Worm (Caenorhabditis elegans): ENCODE data around the gene unc-64.

Gene unc-64

DNA sequence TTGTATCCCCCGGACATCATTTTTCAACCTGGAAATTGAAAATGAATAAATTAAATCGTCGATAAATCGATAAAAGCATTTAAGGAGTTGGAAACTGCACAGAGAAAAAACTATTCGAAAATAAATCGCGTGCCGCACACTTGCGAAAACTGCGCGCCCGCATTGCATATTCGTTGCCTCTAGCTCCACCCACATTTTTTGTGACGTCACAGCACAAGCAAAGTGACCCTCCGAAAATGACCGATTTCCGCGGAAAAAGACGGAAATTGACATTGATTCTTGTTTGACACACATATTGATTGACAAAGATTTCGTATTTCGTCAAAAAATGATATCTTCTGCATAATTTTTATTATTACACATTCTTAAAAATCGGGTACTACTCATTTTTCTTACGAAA lies 8.2 kb upstream of the unc-64 start, which contains the start of gene cpf-2 (continued):
- peak; percentile 55 for TF ChIP-seq lin-39 (tag; optimal IDR thresholded peaks at IDR 0.05)
- TF ChIP-seq mdl-1 (tag; optimal IDR thresholded peaks at IDR 0.05): peak in 1 of 2 experiments; percentile 58
- TF ChIP-seq skn-1 (tag; optimal IDR thresholded peaks at IDR 0.05): peak; percentile 80
- TF ChIP-seq ceh-8 (GFP tag; optimal IDR thresholded peaks at IDR 0.05): no peak

DNA sequence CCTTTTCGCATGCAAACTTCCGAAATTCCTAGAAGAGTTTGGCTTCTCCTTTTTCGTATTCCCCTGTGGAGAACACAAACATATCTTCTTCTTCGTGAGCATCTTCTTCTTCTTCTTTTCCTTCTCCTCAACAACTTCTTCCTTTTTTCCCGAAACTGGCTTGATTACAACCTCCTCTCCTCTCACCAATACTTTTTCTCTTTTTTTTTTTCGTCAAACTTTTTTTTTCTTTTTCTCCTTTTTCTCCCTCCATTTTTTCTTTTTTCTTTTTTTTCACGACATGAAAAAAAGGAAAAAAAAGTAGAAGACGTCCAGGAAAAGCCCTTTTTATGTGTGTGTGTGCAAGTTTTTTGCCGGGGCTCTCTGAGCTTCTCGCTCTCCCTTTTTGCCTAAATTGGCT lies 6.2 kb upstream of the unc-64 start:
- no peak for TF ChIP-seq zip-4 (GFP tag; optimal IDR thresholded peaks at IDR 0.05)
- peak; percentile 1 for TF ChIP-seq irx-1 (tag; optimal IDR thresholded peaks at IDR 0.05)
- TF ChIP-seq fkh-8 (tag; optimal IDR thresholded peaks at IDR 0.05): peak; percentile 19
- peak in 2 of 3 experiments; percentile 5 to 41 for TF ChIP-seq ceh-82 (tag; optimal IDR thresholded peaks at IDR 0.05)
- no peak for TF ChIP-seq nhr-28 (tag; optimal IDR thresholded peaks at IDR 0.05)
- peak; percentile 50 for TF ChIP-seq mep-1 (tag; optimal IDR thresholded peaks at IDR 0.05)
- TF ChIP-seq nhr-47 (tag; optimal IDR thresholded peaks at IDR 0.05): peak; percentile 42
- TF ChIP-seq mab-9 (GFP tag; IDR thresholded peaks at IDR 0.05): 0 out of 2 replicates have a peak, but pooled peaks have one; percentile 20
- no peak for TF ChIP-seq lin-35 (GFP tag; optimal IDR thresholded peaks at IDR 0.05)
- TF ChIP-seq skn-1 (tag; optimal IDR thresholded peaks at IDR 0.05): no peak
- TF ChIP-seq mdl-1 (tag; optimal IDR thresholded peaks at IDR 0.05): no peak
- TF ChIP-seq blmp-1 (tag; optimal IDR thresholded peaks at IDR 0.05): no peak
- peak; percentile 43 for TF ChIP-seq fkh-10 (GFP tag; optimal IDR thresholded peaks at IDR 0.05)
- TF ChIP-seq lin-14 (GFP tag; optimal IDR thresholded peaks at IDR 0.05): peak; percentile 87
- TF ChIP-seq ceh-8 (GFP tag; optimal IDR thresholded peaks at IDR 0.05): no peak
- peak; percentile 24 to 48 for TF ChIP-seq lsy-2 (tag; optimal IDR thresholded peaks at IDR 0.05)
- no peak for TF ChIP-seq sox-4 (tag; optimal IDR thresholded peaks at IDR 0.05)
- no peak for TF ChIP-seq egl-13 (tag; optimal IDR thresholded peaks at IDR 0.05)
- TF ChIP-seq sptf-1 (tag; optimal IDR thresholded peaks at IDR 0.05): no peak
- TF ChIP-seq unc-86 (tag; optimal IDR thresholded peaks at IDR 0.05): no peak
- no peak for TF ChIP-seq nhr-90 (tag; optimal IDR thresholded peaks at IDR 0.05; ENCODE audit: poor library complexity)
- peak; percentile 47 for TF ChIP-seq nhr-71 (tag; optimal IDR thresholded peaks at IDR 0.05)
- TF ChIP-seq nhr-11 (tag; optimal IDR thresholded peaks at IDR 0.05): no peak
- no peak for TF ChIP-seq lin-13 (GFP tag; optimal IDR thresholded peaks at IDR 0.05)
- TF ChIP-seq nhr-12 (tag; optimal IDR thresholded peaks at IDR 0.05): no peak

DNA sequence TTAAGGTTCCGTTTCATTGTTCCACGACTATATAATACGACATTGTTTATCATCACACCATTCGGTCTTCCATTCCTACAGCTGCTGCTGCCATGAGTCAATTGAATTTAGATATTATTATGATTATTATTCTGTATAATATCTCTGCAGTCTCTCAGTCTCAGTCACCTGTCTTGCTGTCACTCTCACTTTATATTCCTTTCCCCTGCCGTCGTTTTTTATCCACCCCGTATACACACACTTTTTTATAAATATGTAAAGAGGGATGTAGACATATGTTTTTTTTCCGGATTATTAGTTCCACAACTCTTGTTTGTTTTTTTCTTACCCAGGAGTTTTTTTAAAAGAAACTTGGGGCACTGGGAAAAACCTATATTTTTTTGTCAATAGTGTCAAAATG lies 4.8 kb upstream of the unc-64 start:
- TF ChIP-seq blmp-1 (tag; optimal IDR thresholded peaks at IDR 0.05) (peak; percentile 74), ceh-88 (GFP tag; IDR thresholded peaks at IDR 0.05) (no peak), lin-15B (tag; optimal IDR thresholded peaks at IDR 0.05) (no peak), fkh-8 (tag; optimal IDR thresholded peaks at IDR 0.05) (peak; percentile 15), sptf-1 (tag; optimal IDR thresholded peaks at IDR 0.05) (no peak), ceh-8 (GFP tag; optimal IDR thresholded peaks at IDR 0.05) (no peak)

DNA sequence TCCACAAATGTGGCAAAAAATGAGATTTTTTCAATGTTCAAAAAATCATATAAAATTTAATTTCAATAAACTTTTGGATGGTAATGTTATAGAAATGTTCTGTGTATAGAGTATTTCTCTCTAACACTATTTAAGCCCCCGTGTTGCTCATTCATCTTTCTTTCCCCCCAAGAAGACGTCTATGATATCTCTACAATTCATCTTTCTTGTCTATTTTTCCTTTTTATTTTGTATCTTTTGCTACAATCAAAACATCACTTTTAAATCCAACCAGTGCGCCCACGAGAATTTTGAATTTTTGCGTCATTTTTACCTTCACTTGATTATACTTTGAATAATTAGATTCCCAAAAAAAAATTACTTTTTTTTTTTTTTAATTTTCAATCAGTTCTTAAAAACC lies 4.3 kb upstream of the unc-64 start:
- TF ChIP-seq nhr-19 (GFP tag; conservative IDR thresholded peaks at IDR 0.05) (no peak), ceh-88 (GFP tag; IDR thresholded peaks at IDR 0.05) (no peak), swsn-7 (tag; optimal IDR thresholded peaks at IDR 0.05) (no peak), nhr-77 (tag; optimal IDR thresholded peaks at IDR 0.05) (no peak)

DNA sequence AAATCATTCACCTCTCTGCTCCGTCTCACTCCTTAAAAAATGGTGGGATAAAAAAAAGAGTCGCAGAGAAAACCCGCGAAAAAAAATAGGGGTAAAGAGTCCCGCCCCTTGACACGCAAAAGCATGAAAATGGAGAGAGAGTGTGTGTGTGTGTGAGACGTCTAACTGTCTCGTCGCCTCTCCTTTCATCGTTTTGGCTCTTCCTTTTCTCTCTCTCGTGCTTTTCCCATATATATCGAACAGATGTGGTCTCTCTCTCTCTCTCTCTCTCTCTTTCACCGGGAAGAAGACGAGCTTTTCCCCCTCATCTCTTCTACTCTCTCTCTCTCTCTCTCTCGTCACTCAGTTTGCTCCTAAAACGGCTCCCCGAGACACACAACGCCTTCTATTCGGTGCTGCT lies 1.3 kb upstream of the unc-64 start:
- TF ChIP-seq nhr-77 (tag; optimal IDR thresholded peaks at IDR 0.05) (peak; percentile 20), ceh-63 (GFP tag; optimal IDR thresholded peaks at IDR 0.05) (peak; percentile 53), nhr-90 (tag; optimal IDR thresholded peaks at IDR 0.05; ENCODE audit: poor library complexity) (no peak), elt-3 (tag; optimal IDR thresholded peaks at IDR 0.05) (no peak), nhr-237 (tag; optimal IDR thresholded peaks at IDR 0.05) (no peak), fkh-4 (tag; optimal IDR thresholded peaks at IDR 0.05; ENCODE audit: borderline replicate concordance) (no peak), egl-13 (tag; optimal IDR thresholded peaks at IDR 0.05) (peak; percentile 82), efl-1 (optimal IDR thresholded peaks at IDR 0.05) (peak; percentile 67 to 80), efl-1 (GFP tag; optimal IDR thresholded peaks at IDR 0.05 in 1 of 2) (peak; percentile 17 to 82), pqm-1 (tag; optimal IDR thresholded peaks at IDR 0.05) (no peak), lin-35 (GFP tag; optimal IDR thresholded peaks at IDR 0.05) (peak in 1 of 2 experiments; percentile 74), nhr-76 (tag; optimal IDR thresholded peaks at IDR 0.05) (peak; percentile 16), nhr-28 (tag; optimal IDR thresholded peaks at IDR 0.05) (no peak), lsy-2 (tag; optimal IDR thresholded peaks at IDR 0.05) (peak; percentile 51 to 75), pax-3 (tag; optimal IDR thresholded peaks at IDR 0.05) (peak; percentile 57), vab-15 (tag; optimal IDR thresholded peaks at IDR 0.05) (no peak), hlh-4 (tag; optimal IDR thresholded peaks at IDR 0.05) (no peak), sptf-1 (tag; optimal IDR thresholded peaks at IDR 0.05) (no peak), dsc-1 (tag; optimal IDR thresholded peaks at IDR 0.05) (peak; percentile 77), skn-1 (tag; optimal IDR thresholded peaks at IDR 0.05) (no peak), mab-9 (GFP tag; IDR thresholded peaks at IDR 0.05) (peak; percentile 65), pag-3 (tag; optimal IDR thresholded peaks at IDR 0.05; ENCODE audit: borderline replicate concordance, insufficient read depth) (no peak)
